Worm (Caenorhabditis elegans): ENCODE measurements around the gene K03A11.6.

DNA sequence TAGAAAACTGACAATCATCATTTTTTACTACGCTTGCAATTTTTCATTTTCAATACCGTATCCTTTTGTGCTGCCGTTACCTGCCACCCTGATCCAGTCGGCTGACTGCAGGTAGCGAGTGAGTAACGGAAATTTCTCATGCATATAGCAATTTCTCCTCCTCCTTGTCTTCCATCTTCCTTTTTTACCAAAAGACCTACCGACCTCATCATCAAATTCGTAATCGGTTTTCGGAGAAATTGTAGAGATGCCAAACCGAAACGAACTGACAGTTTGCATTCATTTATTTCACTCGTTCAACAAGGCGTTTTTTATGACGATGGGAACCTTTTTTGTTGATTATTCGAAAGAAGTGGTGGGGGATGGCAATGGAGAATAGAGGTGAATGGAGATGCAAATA lies 39.4 kb upstream of the K03A11.6 start:
- no peak for TF ChIP-seq ama-1 (optimal IDR thresholded peaks at IDR 0.05)
- no peak for TF ChIP-seq tbx-11 (GFP tag; IDR thresholded peaks at IDR 0.05)
- TF ChIP-seq hnd-1 (tag; optimal IDR thresholded peaks at IDR 0.05) = no peak
- no peak for TF ChIP-seq ets-7 (tag; optimal IDR thresholded peaks at IDR 0.05)
- no peak for TF ChIP-seq scrt-1 (GFP tag; IDR thresholded peaks at IDR 0.05)

All from whole organism, early embryonic.